Worm (Caenorhabditis elegans): ENCODE data around the gene lias-1.

ce11 chrIII:3528342-3528741, 23.4 kb upstream of the lias-1 start, which contains the start of gene rpl-37:
- TF ChIP-seq unc-42 (tag; optimal IDR thresholded peaks at IDR 0.05) (no peak), lin-11 (tag; optimal IDR thresholded peaks at IDR 0.05) (no peak), ceh-48 (tag; optimal IDR thresholded peaks at IDR 0.05) (no peak), ztf-16 (tag; optimal IDR thresholded peaks at IDR 0.05) (no peak), dmd-4 (tag; optimal IDR thresholded peaks at IDR 0.05; ENCODE audit: borderline replicate concordance) (no peak), nhr-11 (tag; optimal IDR thresholded peaks at IDR 0.05) (no peak), npax-4 (tag; optimal IDR thresholded peaks at IDR 0.05) (no peak), ceh-9 (tag; optimal IDR thresholded peaks at IDR 0.05) (no peak), pha-4 (tag; optimal IDR thresholded peaks at IDR 0.05) (no peak), elt-2 (tag; optimal IDR thresholded peaks at IDR 0.05) (no peak), ref-2 (tag; optimal IDR thresholded peaks at IDR 0.05) (no peak), fax-1 (tag; optimal IDR thresholded peaks at IDR 0.05) (no peak)
